Fruit fly (Drosophila melanogaster): ENCODE data around the gene Cpr76Ba.

- TF ChIP-seq CG33017 (tag; optimal IDR thresholded peaks at IDR 0.05): no peak
- TF ChIP-seq cic (GFP tag; optimal IDR thresholded peaks at IDR 0.05): no peak
- no peak for TF ChIP-seq tj (GFP tag; optimal IDR thresholded peaks at IDR 0.05)
- TF ChIP-seq Clk (GFP tag; optimal IDR thresholded peaks at IDR 0.05): no peak
- TF ChIP-seq bab1 (GFP tag; optimal IDR thresholded peaks at IDR 0.05): no peak
- TF ChIP-seq CG5204 (GFP tag; optimal IDR thresholded peaks at IDR 0.05): no peak
- TF ChIP-seq cnc (optimal IDR thresholded peaks at IDR 0.05): no peak
- TF ChIP-seq Hr96 (GFP tag; optimal IDR thresholded peaks at IDR 0.05): no peak
- TF ChIP-seq CG7045 (GFP tag; optimal IDR thresholded peaks at IDR 0.05): no peak
- no peak for TF ChIP-seq pad (GFP tag; optimal IDR thresholded peaks at IDR 0.05)
- TF ChIP-seq CG7101 (tag; optimal IDR thresholded peaks at IDR 0.05): no peak
- TF ChIP-seq Crg-1 (GFP tag; optimal IDR thresholded peaks at IDR 0.05): no peak
- no peak for TF ChIP-seq CG12768 (GFP tag; optimal IDR thresholded peaks at IDR 0.05)
- TF ChIP-seq CG14711 (tag; optimal IDR thresholded peaks at IDR 0.05): no peak
These were observed 26.0 kb upstream of the Cpr76Ba start, which contains the start of the genes CG46434 and Dred for dm6 chr3L:19544105-19544504.
